Worm (Caenorhabditis elegans): ENCODE measurements around the gene col-33.

- TF ChIP-seq swsn-7 (tag; optimal IDR thresholded peaks at IDR 0.05) (no peak), lin-13 (GFP tag; optimal IDR thresholded peaks at IDR 0.05) (no peak), pag-3 (tag; optimal IDR thresholded peaks at IDR 0.05; ENCODE audit: borderline replicate concordance, insufficient read depth) (no peak), nhr-77 (tag; optimal IDR thresholded peaks at IDR 0.05) (no peak), Y116A8C.19 (tag; optimal IDR thresholded peaks at IDR 0.05; ENCODE audit: borderline replicate concordance) (no peak), zag-1 (tag; optimal IDR thresholded peaks at IDR 0.05) (no peak), pqm-1 (tag; optimal IDR thresholded peaks at IDR 0.05) (no peak), sptf-1 (tag; optimal IDR thresholded peaks at IDR 0.05) (no peak), skn-1 (tag; optimal IDR thresholded peaks at IDR 0.05) (no peak), ama-1 (optimal IDR thresholded peaks at IDR 0.05) (no peak), nhr-12 (tag; optimal IDR thresholded peaks at IDR 0.05) (no peak)
Observed at ce11 chrIV:4265224-4265623, 2.1 kb downstream of the col-33 start, which contains the start of gene F36A4.5.

All from whole organism, L1 larva.